Comparison of ENCODE assay signal across 1 fruit fly cellular context in genomic region chr3R:8715851-8716550, dm6.
TF ChIP-seq lines count a peak whose summit lies in the region.

Gene TMEM216, plus strand, starts transcription at chr3R:8716243.

TF ChIP-seq in whole organism, embryonic, 481 proteins besides CTCF, POLR2A, EP300 and RAD21 (continued from another document and continues in another):
- TF ChIP-seq CrebB (tag; optimal IDR thresholded peaks at IDR 0.05; lab: Kevin White, UChicago) (no peak), CG5953 (GFP tag; IDR thresholded peaks at IDR 0.05; lab: Robert Waterston, UW) (no peak), prd (optimal IDR thresholded peaks at IDR 0.05; lab: Kevin White, UChicago) (no peak), prd (GFP tag; IDR thresholded peaks at IDR 0.05; lab: Robert Waterston, UW) (no peak), bcd (GFP tag; optimal IDR thresholded peaks at IDR 0.05; lab: Kevin White, UChicago) (no peak), Max (GFP tag; optimal IDR thresholded peaks at IDR 0.05; lab: Kevin White, UChicago) (peak; percentile 52), slou (GFP tag; optimal IDR thresholded peaks at IDR 0.05; lab: Kevin White, UChicago) (no peak), Ada2b (GFP tag; IDR thresholded peaks at IDR 0.05; lab: Robert Waterston, UW) (no peak), rib (GFP tag; IDR thresholded peaks at IDR 0.05; lab: Robert Waterston, UW) (no peak), CG17385 (GFP tag; optimal IDR thresholded peaks at IDR 0.05; lab: Kevin White, UChicago) (peak; percentile 85), tup (GFP tag; optimal IDR thresholded peaks at IDR 0.05; lab: Kevin White, UChicago) (no peak), CG3065 (GFP tag; optimal IDR thresholded peaks at IDR 0.05; lab: Kevin White, UChicago) (no peak), otp (GFP tag; IDR thresholded peaks at IDR 0.05; lab: Robert Waterston, UW) (no peak), vvl (GFP tag; IDR thresholded peaks at IDR 0.05; lab: Robert Waterston, UW) (peak; percentile 64; the same call in 1 of the 2 replicates), Rfx (GFP tag; IDR thresholded peaks at IDR 0.05; lab: Robert Waterston, UW) (no peak), CG16779 (GFP tag; IDR thresholded peaks at IDR 0.05; lab: Robert Waterston, UW) (no peak), MBD-R2 (GFP tag; IDR thresholded peaks at IDR 0.05; lab: Robert Waterston, UW) (peak; percentile 36; the same call in 1 of the 2 replicates), sens-2 (GFP tag; IDR thresholded peaks at IDR 0.05; lab: Robert Waterston, UW) (no peak), Rx (GFP tag; IDR thresholded peaks at IDR 0.05; lab: Robert Waterston, UW) (no peak), CkIIα-i1 (GFP tag; IDR thresholded peaks at IDR 0.05; lab: Robert Waterston, UW) (no peak), CG12219 (GFP tag; optimal IDR thresholded peaks at IDR 0.05; lab: Kevin White, UChicago) (no peak), CG1832 (GFP tag; optimal IDR thresholded peaks at IDR 0.05; lab: Kevin White, UChicago) (no peak), Fer3 (tag; optimal IDR thresholded peaks at IDR 0.05; lab: Kevin White, UChicago) (no peak), CG8388 (GFP tag; optimal IDR thresholded peaks at IDR 0.05; lab: Kevin White, UChicago) (no peak), pb (GFP tag; optimal IDR thresholded peaks at IDR 0.05; lab: Kevin White, UChicago) (no peak), HmgZ (tag; optimal IDR thresholded peaks at IDR 0.05; lab: Kevin White, UChicago) (peak; percentile 48), CG6813 (GFP tag; optimal IDR thresholded peaks at IDR 0.05; lab: Kevin White, UChicago) (no peak), sens (GFP tag; lab: Kevin White, UChicago) (peak; percentile 76), CG4404 (GFP tag; IDR thresholded peaks at IDR 0.05; lab: Robert Waterston, UW) (no peak), CG9215 (GFP tag; IDR thresholded peaks at IDR 0.05; lab: Robert Waterston, UW) (no peak), CG10147 (GFP tag; optimal IDR thresholded peaks at IDR 0.05; lab: Kevin White, UChicago) (no peak), CG6272 (GFP tag; IDR thresholded peaks at IDR 0.05; lab: Robert Waterston, UW) (no peak), CG8765 (GFP tag; IDR thresholded peaks at IDR 0.05; lab: Robert Waterston, UW) (no peak), zf30C (GFP tag; optimal IDR thresholded peaks at IDR 0.05; lab: Kevin White, UChicago) (no peak), emc (GFP tag; optimal IDR thresholded peaks at IDR 0.05; lab: Kevin White, UChicago) (no peak), CG15011 (GFP tag; optimal IDR thresholded peaks at IDR 0.05; lab: Kevin White, UChicago) (no peak), CG18011 (GFP tag; optimal IDR thresholded peaks at IDR 0.05; lab: Kevin White, UChicago) (no peak), aop (GFP tag; IDR thresholded peaks at IDR 0.05; lab: Robert Waterston, UW) (no peak), CG31224 (GFP tag; IDR thresholded peaks at IDR 0.05; lab: Robert Waterston, UW) (no peak), CG13894 (tag; optimal IDR thresholded peaks at IDR 0.05; lab: Kevin White, UChicago) (no peak), dm (GFP tag; optimal IDR thresholded peaks at IDR 0.05; lab: Kevin White, UChicago) (peak; percentile 76), Side (GFP tag; optimal IDR thresholded peaks at IDR 0.05; lab: Kevin White, UChicago) (no peak), CG11247 (GFP tag; IDR thresholded peaks at IDR 0.05; lab: Robert Waterston, UW) (no peak), shn (GFP tag; optimal IDR thresholded peaks at IDR 0.05; lab: Kevin White, UChicago) (no peak), nau (GFP tag; optimal IDR thresholded peaks at IDR 0.05; lab: Kevin White, UChicago) (no peak), CG15073 (GFP tag; optimal IDR thresholded peaks at IDR 0.05; lab: Kevin White, UChicago) (no peak), ERR (GFP tag; optimal IDR thresholded peaks at IDR 0.05; lab: Kevin White, UChicago) (no peak), CG2678 (tag; optimal IDR thresholded peaks at IDR 0.05; lab: Kevin White, UChicago) (no peak), Mrtf (GFP tag; IDR thresholded peaks at IDR 0.05; lab: Robert Waterston, UW) (no peak), Taf1 (GFP tag; IDR thresholded peaks at IDR 0.05; lab: Robert Waterston, UW) (no peak), salm (tag; optimal IDR thresholded peaks at IDR 0.05; lab: Kevin White, UChicago) (no peak), Lpt (GFP tag; optimal IDR thresholded peaks at IDR 0.05; lab: Kevin White, UChicago) (no peak), CG11560 (tag; IDR thresholded peaks at IDR 0.05; lab: Robert Waterston, UW) (peak; percentile 85; the same call in 2 of the 3 replicates), Dref (GFP tag; IDR thresholded peaks at IDR 0.05; lab: Robert Waterston, UW) (peak; percentile 68), grau (tag; optimal IDR thresholded peaks at IDR 0.05; lab: Kevin White, UChicago) (no peak), CG30020 (tag; optimal IDR thresholded peaks at IDR 0.05; lab: Kevin White, UChicago) (peak; percentile 25), Dll (GFP tag; IDR thresholded peaks at IDR 0.05; lab: Robert Waterston, UW; ENCODE audit: partially characterized antibody) (peak; percentile 71; the same call in 3 of the 4 replicates), da (GFP tag; optimal IDR thresholded peaks at IDR 0.05; lab: Kevin White, UChicago) (no peak), sna (GFP tag; IDR thresholded peaks at IDR 0.05; lab: Robert Waterston, UW; ENCODE audit: partially characterized antibody) (no peak), oc (tag; optimal IDR thresholded peaks at IDR 0.05; lab: Kevin White, UChicago) (no peak), CG8359 (GFP tag; optimal IDR thresholded peaks at IDR 0.05; lab: Kevin White, UChicago; ENCODE audit: borderline replicate concordance) (no peak), so (GFP tag; IDR thresholded peaks at IDR 0.05; lab: Robert Waterston, UW) (no peak), Drgx (GFP tag; IDR thresholded peaks at IDR 0.05; lab: Robert Waterston, UW) (no peak), CG4360 (GFP tag; IDR thresholded peaks at IDR 0.05; lab: Robert Waterston, UW) (peak; percentile 97), CG42726 (GFP tag; IDR thresholded peaks at IDR 0.05; lab: Robert Waterston, UW; ENCODE audit: partially characterized antibody) (peak; percentile 8; the same call in 1 of the 2 replicates), sqz (GFP tag; optimal IDR thresholded peaks at IDR 0.05; lab: Kevin White, UChicago) (no peak), CG18764 (GFP tag; optimal IDR thresholded peaks at IDR 0.05; lab: Kevin White, UChicago) (no peak), corto (GFP tag; optimal IDR thresholded peaks at IDR 0.05; lab: Kevin White, UChicago) (no peak), usp (GFP tag; optimal IDR thresholded peaks at IDR 0.05; lab: Kevin White, UChicago) (no peak), CG17359 (tag; optimal IDR thresholded peaks at IDR 0.05; lab: Kevin White, UChicago) (no peak), gro (GFP tag; optimal IDR thresholded peaks at IDR 0.05; lab: Kevin White, UChicago) (peak; percentile 24), twi (tag; optimal IDR thresholded peaks at IDR 0.05; lab: Kevin White, UChicago) (no peak), chm (GFP tag; IDR thresholded peaks at IDR 0.05; lab: Robert Waterston, UW) (no peak), ci (GFP tag; IDR thresholded peaks at IDR 0.05; lab: Robert Waterston, UW) (peak; percentile 44; the same call in 2 of the 3 replicates), chn (GFP tag; optimal IDR thresholded peaks at IDR 0.05; lab: Kevin White, UChicago) (no peak), CG7987 (GFP tag; optimal IDR thresholded peaks at IDR 0.05; lab: Kevin White, UChicago) (peak; percentile 16), wdn (GFP tag; IDR thresholded peaks at IDR 0.05; lab: Robert Waterston, UW) (no peak), unpg (GFP tag; optimal IDR thresholded peaks at IDR 0.05; lab: Kevin White, UChicago) (no peak), CG8944 (GFP tag; optimal IDR thresholded peaks at IDR 0.05; lab: Kevin White, UChicago) (no peak), CG2889 (GFP tag; IDR thresholded peaks at IDR 0.05; lab: Robert Waterston, UW) (no peak), CG17328 (GFP tag; IDR thresholded peaks at IDR 0.05; lab: Robert Waterston, UW) (no peak), CG12391 (tag; optimal IDR thresholded peaks at IDR 0.05; lab: Kevin White, UChicago) (no peak), CG15479 (GFP tag; optimal IDR thresholded peaks at IDR 0.05; lab: Kevin White, UChicago) (no peak), mam (GFP tag; optimal IDR thresholded peaks at IDR 0.05; lab: Kevin White, UChicago) (no peak), CG8924 (tag; optimal IDR thresholded peaks at IDR 0.05; lab: Kevin White, UChicago) (peak; percentile 56), CG10959 (GFP tag; IDR thresholded peaks at IDR 0.05; lab: Robert Waterston, UW) (no peak), stwl (tag; optimal IDR thresholded peaks at IDR 0.05; lab: Kevin White, UChicago) (peak; percentile 73), ind (GFP tag; optimal IDR thresholded peaks at IDR 0.05; lab: Kevin White, UChicago) (no peak), jigr1 (GFP tag; IDR thresholded peaks at IDR 0.05; lab: Robert Waterston, UW) (no peak), kah (GFP tag; optimal IDR thresholded peaks at IDR 0.05; lab: Kevin White, UChicago) (no peak), dati (GFP tag; IDR thresholded peaks at IDR 0.05; lab: Robert Waterston, UW) (no peak), Vsx1 (GFP tag; optimal IDR thresholded peaks at IDR 0.05; lab: Kevin White, UChicago) (no peak), CG10321 (GFP tag; IDR thresholded peaks at IDR 0.05; lab: Robert Waterston, UW) (no peak), odd (GFP tag; optimal IDR thresholded peaks at IDR 0.05; lab: Kevin White, UChicago) (no peak), Nf-YA (GFP tag; IDR thresholded peaks at IDR 0.05; lab: Robert Waterston, UW) (no peak), CG6175 (GFP tag; IDR thresholded peaks at IDR 0.05; lab: Robert Waterston, UW) (no peak), her (GFP tag; optimal IDR thresholded peaks at IDR 0.05; lab: Kevin White, UChicago) (no peak), Stat92E (GFP tag; optimal IDR thresholded peaks at IDR 0.05; lab: Kevin White, UChicago) (peak in 1 of 3 experiments; percentile 33), CG1024 (GFP tag; IDR thresholded peaks at IDR 0.05; lab: Robert Waterston, UW) (no peak), CG18262 (tag; optimal IDR thresholded peaks at IDR 0.05; lab: Kevin White, UChicago) (no peak), CG17912 (GFP tag; optimal IDR thresholded peaks at IDR 0.05; lab: Kevin White, UChicago) (no peak), Bteb2 (GFP tag; optimal IDR thresholded peaks at IDR 0.05; lab: Kevin White, UChicago) (no peak), CG17829 (tag; optimal IDR thresholded peaks at IDR 0.05; lab: Kevin White, UChicago) (peak; percentile 24), CG18619 (GFP tag; optimal IDR thresholded peaks at IDR 0.05; lab: Kevin White, UChicago) (no peak), ro (GFP tag; IDR thresholded peaks at IDR 0.05; lab: Robert Waterston, UW) (no peak), tx (GFP tag; optimal IDR thresholded peaks at IDR 0.05; lab: Kevin White, UChicago) (no peak), CG13624 (GFP tag; optimal IDR thresholded peaks at IDR 0.05; lab: Kevin White, UChicago) (no peak), Hand (GFP tag; optimal IDR thresholded peaks at IDR 0.05; lab: Kevin White, UChicago) (no peak), CG16815 (GFP tag; optimal IDR thresholded peaks at IDR 0.05; lab: Kevin White, UChicago) (no peak), E2f2 (GFP tag; IDR thresholded peaks at IDR 0.05; lab: Robert Waterston, UW) (peak; percentile 91), eyg (GFP tag; optimal IDR thresholded peaks at IDR 0.05; lab: Kevin White, UChicago) (no peak), CG4424 (GFP tag; optimal IDR thresholded peaks at IDR 0.05; lab: Kevin White, UChicago) (no peak), CG3163 (GFP tag; optimal IDR thresholded peaks at IDR 0.05; lab: Kevin White, UChicago) (no peak), klu (GFP tag; IDR thresholded peaks at IDR 0.05; lab: Robert Waterston, UW) (no peak), Pdp1 (GFP tag; optimal IDR thresholded peaks at IDR 0.05; lab: Kevin White, UChicago) (peak in 1 of 2 experiments; percentile 100), lola (GFP tag; optimal IDR thresholded peaks at IDR 0.05; lab: Kevin White, UChicago) (no peak), CG16863 (GFP tag; optimal IDR thresholded peaks at IDR 0.05; lab: Kevin White, UChicago) (no peak), CG3995 (GFP tag; optimal IDR thresholded peaks at IDR 0.05; lab: Kevin White, UChicago) (peak; percentile 82), Dp (GFP tag; optimal IDR thresholded peaks at IDR 0.05; lab: Kevin White, UChicago) (peak; percentile 85), CG18599 (GFP tag; optimal IDR thresholded peaks at IDR 0.05; lab: Kevin White, UChicago) (no peak), CG4820 (GFP tag; optimal IDR thresholded peaks at IDR 0.05; lab: Kevin White, UChicago) (no peak), CG5180 (GFP tag; optimal IDR thresholded peaks at IDR 0.05; lab: Kevin White, UChicago) (no peak), cg (GFP tag; optimal IDR thresholded peaks at IDR 0.05; lab: Kevin White, UChicago) (no peak), CG14710 (tag; optimal IDR thresholded peaks at IDR 0.05; lab: Kevin White, UChicago) (peak; percentile 60), phol (tag; optimal IDR thresholded peaks at IDR 0.05; lab: Kevin White, UChicago) (peak; percentile 12), fd64A (GFP tag; optimal IDR thresholded peaks at IDR 0.05; lab: Kevin White, UChicago) (no peak), pnt (GFP tag; optimal IDR thresholded peaks at IDR 0.05; lab: Kevin White, UChicago) (no peak), kni (GFP tag; optimal IDR thresholded peaks at IDR 0.05; lab: Kevin White, UChicago) (no peak), CG12769 (tag; optimal IDR thresholded peaks at IDR 0.05; lab: Kevin White, UChicago) (peak; percentile 33), amos (GFP tag; IDR thresholded peaks at IDR 0.05; lab: Robert Waterston, UW; ENCODE audit: partially characterized antibody) (peak; percentile 41; the same call in 1 of the 2 replicates), CG12299 (tag; optimal IDR thresholded peaks at IDR 0.05; lab: Kevin White, UChicago) (no peak), gfzf (GFP tag; optimal IDR thresholded peaks at IDR 0.05; lab: Kevin White, UChicago) (peak; percentile 94), CHES-1-like (GFP tag; optimal IDR thresholded peaks at IDR 0.05; lab: Kevin White, UChicago) (no peak), lbe (GFP tag; optimal IDR thresholded peaks at IDR 0.05; lab: Kevin White, UChicago) (peak; percentile 11), CG10654 (GFP tag; optimal IDR thresholded peaks at IDR 0.05; lab: Kevin White, UChicago) (no peak), schlank (tag; optimal IDR thresholded peaks at IDR 0.05; lab: Kevin White, UChicago) (no peak), Lhr (GFP tag; optimal IDR thresholded peaks at IDR 0.05; lab: Kevin White, UChicago) (peak; percentile 76), Kr (GFP tag; optimal IDR thresholded peaks at IDR 0.05; lab: Kevin White, UChicago) (no peak), Dip3 (GFP tag; optimal IDR thresholded peaks at IDR 0.05; lab: Kevin White, UChicago) (no peak), CG8478 (optimal IDR thresholded peaks at IDR 0.05; lab: Kevin White, UChicago) (no peak)
